Fruit fly (Drosophila melanogaster) whole organism, prepupa: ENCODE measurements around the gene CG14930.

ENCODE experiments used
- CG1621 ChIP-seq: fragments of 200-800 bp; sonication (Bioruptor generic); optimal IDR thresholded peaks from 3 replicates; lab custom pipeline; 2018; ENCODE audit warnings: missing biosample characterization, mild to moderate bottlenecking, missing genetic modification characterization
- CG6808 ChIP-seq: fragments of 200-800 bp; sonication (Bioruptor generic); optimal IDR thresholded peaks from 3 replicates; lab custom pipeline; 2017; ENCODE audit warnings: missing biosample characterization, missing genetic modification characterization, mild to moderate bottlenecking, moderate library complexity, missing genetic modification reagents
- Eip78C ChIP-seq: fragments of 200-800 bp; sonication (Bioruptor generic); peaks from one replicate; lab custom pipeline; 2016; ENCODE audit warnings: missing biosample characterization, missing genetic modification characterization
- Hr38 ChIP-seq: sonication (Bioruptor generic); optimal IDR thresholded peaks from 2 replicates; lab custom pipeline; 2016; ENCODE audit warnings: missing biosample characterization, missing genetic modification characterization
- Hr39 ChIP-seq: fragments of 200-800 bp; sonication (Bioruptor generic); optimal IDR thresholded peaks from 2 replicates; lab custom pipeline; 2016; ENCODE audit warnings: missing biosample characterization, missing genetic modification characterization
- Lpt ChIP-seq: fragments of 200-800 bp; sonication (Bioruptor generic); optimal IDR thresholded peaks from 3 replicates; lab custom pipeline; 2016; ENCODE audit warnings: missing biosample characterization, missing genetic modification characterization
- OdsH ChIP-seq: fragments of 200-800 bp; sonication (Bioruptor generic); optimal IDR thresholded peaks from 3 replicates; lab custom pipeline; 2016; ENCODE audit warnings: missing biosample characterization, missing genetic modification characterization
- Sox102F ChIP-seq: fragments of 200-800 bp; sonication (Bioruptor generic); optimal IDR thresholded peaks from 2 replicates; lab custom pipeline; 2016; ENCODE audit warnings: missing biosample characterization, mild to moderate bottlenecking, missing genetic modification characterization
- achi ChIP-seq: fragments of 200-800 bp; sonication (Bioruptor generic); optimal IDR thresholded peaks from 3 replicates; lab custom pipeline; 2016; ENCODE audit warnings: missing biosample characterization, missing genetic modification characterization
- esn ChIP-seq: fragments of 200-800 bp; sonication (Bioruptor generic); optimal IDR thresholded peaks from 2 replicates; lab custom pipeline; 2016; ENCODE audit warnings: missing biosample characterization, mild to moderate bottlenecking, missing genetic modification characterization, moderate library complexity
- fd59A ChIP-seq: fragments of 200-800 bp; sonication (Bioruptor generic); optimal IDR thresholded peaks from 2 replicates; lab custom pipeline; 2017; ENCODE audit warnings: missing biosample characterization, mild to moderate bottlenecking, missing genetic modification characterization, missing genetic modification reagents
- lz ChIP-seq: fragments of 200-800 bp; sonication (Bioruptor generic); optimal IDR thresholded peaks from 3 replicates; lab custom pipeline; 2016; ENCODE audit warnings: missing biosample characterization, missing genetic modification characterization
- ss ChIP-seq, 2 experiments: fragments of 200-800 bp; sonication (Bioruptor generic); optimal IDR thresholded peaks; 2 replicates in 1 of 2; 3 replicates in 1 of 2; lab custom pipeline; 2017 to 2018; ENCODE audit warnings: mild to moderate bottlenecking in 2 of 2, missing biosample characterization in 2 of 2, missing genetic modification characterization in 2 of 2, moderate library complexity in 1 of 2

DNA sequence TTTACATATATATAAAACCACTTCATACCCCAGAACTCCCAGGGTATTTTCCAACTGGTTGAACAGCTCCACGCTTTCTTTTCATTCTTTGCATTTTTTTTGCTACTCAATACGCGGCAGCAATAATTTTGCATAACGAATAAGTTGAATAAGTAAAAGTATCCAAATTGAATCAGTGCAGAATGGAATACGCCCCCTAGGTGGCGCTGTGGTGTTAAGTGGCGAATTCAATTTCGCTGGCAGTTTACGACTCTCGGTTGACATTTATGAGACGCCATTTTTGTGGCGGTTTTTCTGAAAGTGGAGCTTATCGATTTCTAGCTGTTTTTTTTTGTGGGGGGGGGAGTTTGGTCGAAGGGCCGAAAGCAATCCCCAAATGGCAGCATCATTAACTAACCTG lies 27.2 kb downstream of the CG14930 start:
- no peak for TF ChIP-seq CG1621 (tag; lab: Kevin White, UChicago)
- no peak for TF ChIP-seq Eip78C (GFP tag; lab: Kevin White, UChicago)
- no peak for TF ChIP-seq lz
- TF ChIP-seq OdsH (GFP tag; lab: Kevin White, UChicago): no peak
- TF ChIP-seq achi (GFP tag; lab: Kevin White, UChicago): no peak
- no peak for TF ChIP-seq Lpt (GFP tag; lab: Kevin White, UChicago)
- TF ChIP-seq Hr39 (GFP tag; lab: Kevin White, UChicago): no peak
- no peak for TF ChIP-seq CG6808 (GFP tag; lab: Kevin White, UChicago)
- no peak for TF ChIP-seq Hr38 (GFP tag; lab: Kevin White, UChicago)
- no peak for TF ChIP-seq fd59A
- TF ChIP-seq esn (GFP tag; lab: Kevin White, UChicago): no peak
- TF ChIP-seq ss (GFP tag; optimal IDR thresholded peaks at IDR 0.05; lab: Kevin White, UChicago): no peak
- TF ChIP-seq Sox102F (GFP tag; lab: Kevin White, UChicago): no peak
